Worm (Caenorhabditis elegans): Measurements from ENCODE around the gene gpd-3.

The gpd-3 gene

DNA sequence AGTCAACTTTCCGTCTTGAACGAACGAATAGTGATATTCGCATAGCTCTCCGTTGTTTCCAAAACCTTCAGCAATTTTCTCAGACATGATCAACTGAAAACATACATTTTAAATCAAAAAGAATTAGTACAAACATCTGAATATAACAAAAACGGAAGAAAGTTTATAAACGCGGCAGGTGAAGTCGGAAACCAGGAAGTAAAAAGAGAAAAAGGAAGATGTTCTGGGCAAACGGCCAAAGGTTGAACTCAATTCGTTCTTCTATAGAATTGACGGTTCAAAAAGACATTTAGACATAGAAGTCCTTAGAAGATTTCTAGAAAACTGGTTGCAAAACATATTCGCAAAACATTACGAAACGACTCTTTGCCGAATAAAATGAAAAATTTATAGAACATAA is 25.9 kb downstream of the gpd-3 start, which contains the start of gene F52E4.5:
F52E4.5 (minus strand) TSS at position 101 of the 400 bp plus-strand sequence.
- TF ChIP-seq bed-3 (GFP tag; optimal IDR thresholded peaks at IDR 0.05) (no peak), sem-2 (GFP tag; optimal IDR thresholded peaks at IDR 0.05) (no peak), elt-3 (tag; optimal IDR thresholded peaks at IDR 0.05) (no peak), unc-39 (tag; optimal IDR thresholded peaks at IDR 0.05) (no peak)

DNA sequence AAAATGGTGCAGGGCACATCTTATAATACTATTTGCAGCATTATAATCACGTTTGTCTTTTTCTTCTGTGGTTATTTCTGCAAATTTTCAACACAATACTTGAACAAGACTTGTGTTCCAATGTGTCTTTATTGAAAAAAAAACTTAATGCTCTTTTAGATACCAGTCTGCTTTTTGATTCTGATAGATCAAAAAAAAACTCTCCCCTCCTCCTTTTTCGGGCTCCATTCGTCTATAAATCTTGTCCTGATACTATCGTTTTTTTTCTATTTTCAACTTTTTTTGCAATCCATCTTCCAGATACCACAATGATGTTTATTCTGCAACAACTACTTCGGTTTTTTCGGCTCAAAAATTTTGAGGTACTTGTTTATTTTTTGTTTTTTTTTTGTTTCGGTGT is 32.3 kb downstream of the gpd-3 start, which contains the start of gene twk-16:
twk-16 (plus strand) TSS at position 301 of the 400 bp plus-strand sequence.
- no peak for TF ChIP-seq ztf-11 (tag; optimal IDR thresholded peaks at IDR 0.05)
- TF ChIP-seq elt-1 (tag; optimal IDR thresholded peaks at IDR 0.05; ENCODE audit: borderline replicate concordance, insufficient read depth): no peak

DNA sequence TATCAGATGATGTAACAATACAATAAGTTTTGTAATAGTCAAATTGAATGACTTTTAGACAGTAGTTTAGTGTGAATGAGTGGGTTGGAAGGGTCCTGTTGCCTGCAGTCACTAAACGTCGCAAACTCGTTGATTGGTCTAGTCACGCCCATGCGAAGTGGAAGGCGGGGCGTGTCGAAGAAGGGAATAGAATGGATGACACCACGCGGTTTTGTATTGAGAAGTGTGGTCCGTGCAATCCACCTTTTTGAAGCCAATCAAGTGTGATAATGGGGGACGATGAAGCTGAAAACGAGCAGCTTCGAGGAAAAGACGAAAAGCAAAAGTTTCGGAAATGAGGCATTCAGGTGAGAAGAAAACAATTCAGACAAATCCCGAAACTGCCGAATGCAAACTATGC is 42.8 kb downstream of the gpd-3 start, which contains the start of gene ceh-31:
ceh-31 (minus strand) TSS at position 101 of the 400 bp plus-strand sequence.
- TF ChIP-seq mls-2 (tag; optimal IDR thresholded peaks at IDR 0.05): no peak
- TF ChIP-seq mep-1 (tag; optimal IDR thresholded peaks at IDR 0.05): no peak
- no peak for TF ChIP-seq M03D4.4 (tag; optimal IDR thresholded peaks at IDR 0.05)
- no peak for TF ChIP-seq lin-32 (GFP tag; optimal IDR thresholded peaks at IDR 0.05)
- TF ChIP-seq cnd-1 (tag; optimal IDR thresholded peaks at IDR 0.05): no peak
- no peak for TF ChIP-seq bed-3 (GFP tag; optimal IDR thresholded peaks at IDR 0.05)
- no peak for TF ChIP-seq lsy-2 (tag; optimal IDR thresholded peaks at IDR 0.05)
- no peak for TF ChIP-seq nhr-12 (tag; optimal IDR thresholded peaks at IDR 0.05)
- no peak for TF ChIP-seq ceh-83 (GFP tag; optimal IDR thresholded peaks at IDR 0.05)
- no peak for TF ChIP-seq ztf-11 (tag; optimal IDR thresholded peaks at IDR 0.05)
- no peak for TF ChIP-seq sptf-1 (tag; optimal IDR thresholded peaks at IDR 0.05)
- TF ChIP-seq flh-1 (GFP tag; optimal IDR thresholded peaks at IDR 0.05): no peak
- no peak for TF ChIP-seq nhr-237 (tag; optimal IDR thresholded peaks at IDR 0.05)

DNA sequence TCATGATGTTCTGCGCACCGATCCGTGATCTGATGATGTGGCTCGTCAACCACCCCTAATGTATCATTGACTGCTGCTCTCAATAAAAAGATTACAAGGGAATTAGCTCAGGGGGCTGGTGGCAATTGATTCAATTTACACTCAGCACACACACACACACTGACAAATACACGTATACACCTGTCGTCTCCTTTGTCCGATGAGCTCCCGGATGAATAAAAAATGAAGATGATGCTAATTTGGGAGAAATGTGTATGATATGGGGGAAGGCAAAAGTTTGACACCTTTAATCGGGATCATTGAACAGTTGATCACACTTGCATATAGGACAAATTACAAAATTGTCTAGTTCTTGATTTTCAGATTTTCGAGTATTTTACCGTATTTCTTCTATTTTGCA is 46.1 kb downstream of the gpd-3 start:
- TF ChIP-seq unc-120 (tag; optimal IDR thresholded peaks at IDR 0.05; ENCODE audit: poor library complexity, severe bottlenecking) (no peak), nhr-76 (tag; optimal IDR thresholded peaks at IDR 0.05) (no peak), ces-1 (GFP tag; optimal IDR thresholded peaks at IDR 0.05) (peak; percentile 48), nhr-237 (tag; optimal IDR thresholded peaks at IDR 0.05) (no peak), hlh-1 (tag; optimal IDR thresholded peaks at IDR 0.05) (no peak), nhr-28 (tag; optimal IDR thresholded peaks at IDR 0.05) (no peak), blmp-1 (tag; optimal IDR thresholded peaks at IDR 0.05) (no peak)

DNA sequence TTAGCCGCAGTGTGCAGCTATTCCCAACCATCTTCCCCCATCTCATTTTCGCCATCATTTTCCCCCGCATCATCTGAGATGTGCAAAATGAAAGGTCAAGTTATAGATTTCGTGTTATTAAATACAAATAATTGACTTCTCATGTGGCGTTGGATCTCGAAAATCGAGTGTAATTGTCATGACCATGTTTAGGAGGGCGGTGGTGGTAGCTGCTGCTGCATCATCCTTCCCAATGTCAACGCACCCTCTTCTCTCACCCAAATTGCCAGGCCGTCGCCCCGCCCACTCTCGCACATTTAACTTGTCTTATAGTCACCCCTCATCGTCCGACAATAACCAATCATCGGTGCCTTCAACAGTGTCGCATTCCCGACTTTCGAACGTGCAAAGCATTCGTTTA is 49.9 kb downstream of the gpd-3 start, which contains the start of gene ceh-30:
ceh-30 (plus strand) TSS at position 301 of the 400 bp plus-strand sequence.
- TF ChIP-seq unc-120 (tag; optimal IDR thresholded peaks at IDR 0.05; ENCODE audit: poor library complexity, severe bottlenecking): no peak
- TF ChIP-seq sptf-1 (tag; optimal IDR thresholded peaks at IDR 0.05): no peak
- TF ChIP-seq ces-1 (GFP tag; optimal IDR thresholded peaks at IDR 0.05): no peak
- TF ChIP-seq ceh-39 (tag; optimal IDR thresholded peaks at IDR 0.05): no peak
- no peak for TF ChIP-seq cnd-1 (tag; optimal IDR thresholded peaks at IDR 0.05)
- TF ChIP-seq elt-1 (tag; optimal IDR thresholded peaks at IDR 0.05; ENCODE audit: borderline replicate concordance, insufficient read depth): no peak
- no peak for TF ChIP-seq nhr-237 (tag; optimal IDR thresholded peaks at IDR 0.05)
- no peak for TF ChIP-seq ztf-11 (tag; optimal IDR thresholded peaks at IDR 0.05)
- no peak for TF ChIP-seq lsy-2 (tag; optimal IDR thresholded peaks at IDR 0.05)
- TF ChIP-seq unc-39 (tag; optimal IDR thresholded peaks at IDR 0.05): no peak
- TF ChIP-seq M03D4.4 (tag; optimal IDR thresholded peaks at IDR 0.05): no peak
- no peak for TF ChIP-seq elt-3 (tag; optimal IDR thresholded peaks at IDR 0.05)
- no peak for TF ChIP-seq blmp-1 (tag; optimal IDR thresholded peaks at IDR 0.05)
- TF ChIP-seq mep-1 (tag; optimal IDR thresholded peaks at IDR 0.05): no peak
- TF ChIP-seq nhr-28 (tag; optimal IDR thresholded peaks at IDR 0.05): no peak
- no peak for TF ChIP-seq tbx-8 (GFP tag; optimal IDR thresholded peaks at IDR 0.05)
- TF ChIP-seq unc-62 (GFP tag; optimal IDR thresholded peaks at IDR 0.05): no peak
- no peak for TF ChIP-seq nhr-12 (tag; optimal IDR thresholded peaks at IDR 0.05)
- no peak for TF ChIP-seq ham-2 (GFP tag; optimal IDR thresholded peaks at IDR 0.05)
- no peak for TF ChIP-seq ceh-83 (GFP tag; optimal IDR thresholded peaks at IDR 0.05)

Measured in whole organism, mixed stage, embryonic.